Worm (Caenorhabditis elegans) whole organism, early embryonic: Measurements from ENCODE around the gene wht-5.

Experiments used
- flt-1 ChIP-seq: fragments of 200-800 bp; sonication (Bioruptor generic); IDR thresholded peaks from 2 replicates; pipeline ENCODE4 v1.3.6; 2022; ENCODE audit warnings: missing genetic modification characterization, missing compliant biosample characterization
- scrt-1 ChIP-seq: fragments of 200-800 bp; sonication (Bioruptor generic); IDR thresholded peaks from 2 replicates; pipeline ENCODE4 v1.3.6; 2022; ENCODE audit warnings: missing genetic modification characterization, missing compliant biosample characterization

- TF ChIP-seq scrt-1 (GFP tag; lab: Robert Waterston, UW) (no peak), flt-1 (GFP tag; lab: Robert Waterston, UW) (no peak)
These were observed 48.2 kb upstream of the wht-5 start, which contains the start of gene C42C1.9 for ce11 chrIV:12289149-12289548.
